Worm (Caenorhabditis elegans) whole organism, L4/young adult: Measurements from ENCODE around the gene F42A9.3.

Experiments used
- W03F9.2 ChIP-seq: fragments of 150-350 bp; optimal IDR thresholded peaks from 2 replicates; lab custom pipeline; 2014; ENCODE audit warnings: missing biosample characterization, missing genetic modification characterization
- dao-5 ChIP-seq: sonication (generic microtip); optimal IDR thresholded peaks from 2 replicates; lab custom pipeline; 2016; ENCODE audit warnings: missing genotype, missing genetic modification characterization, moderate library complexity, missing compliant biosample characterization
- him-1 ChIP-seq: sonication (generic microtip); optimal IDR thresholded peaks from 2 replicates; lab custom pipeline; 2016; ENCODE audit warnings: missing genotype, missing genetic modification reagents, missing genetic modification characterization, missing compliant biosample characterization

DNA sequence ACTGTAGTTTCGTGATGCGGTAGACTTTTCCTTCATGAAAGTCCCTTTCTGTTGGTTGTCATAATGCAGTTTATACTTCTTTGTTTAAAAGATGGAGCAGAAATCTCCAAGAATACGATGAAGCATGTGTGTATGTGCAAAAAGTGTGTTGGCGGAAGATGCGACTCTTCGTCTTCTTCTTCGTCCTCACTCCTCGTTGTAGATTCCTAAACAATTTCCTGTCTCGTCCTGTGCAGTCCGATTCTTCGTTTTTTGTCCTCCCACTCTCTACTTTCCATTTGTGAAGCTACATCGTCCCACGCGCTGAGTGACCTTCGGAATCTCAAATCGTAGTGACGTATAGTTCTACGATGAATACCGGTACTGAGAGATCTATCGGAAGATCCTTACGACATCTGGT lies 11.2 kb downstream of the F42A9.3 start:
- TF ChIP-seq W03F9.2 (tag; lab: Kevin White, UChicago) (no peak), him-1 (tag; lab: Kevin White, UChicago) (no peak), dao-5 (no peak)
